Worm (Caenorhabditis elegans): ENCODE data around the gene chil-27.

The chil-27 gene

DNA sequence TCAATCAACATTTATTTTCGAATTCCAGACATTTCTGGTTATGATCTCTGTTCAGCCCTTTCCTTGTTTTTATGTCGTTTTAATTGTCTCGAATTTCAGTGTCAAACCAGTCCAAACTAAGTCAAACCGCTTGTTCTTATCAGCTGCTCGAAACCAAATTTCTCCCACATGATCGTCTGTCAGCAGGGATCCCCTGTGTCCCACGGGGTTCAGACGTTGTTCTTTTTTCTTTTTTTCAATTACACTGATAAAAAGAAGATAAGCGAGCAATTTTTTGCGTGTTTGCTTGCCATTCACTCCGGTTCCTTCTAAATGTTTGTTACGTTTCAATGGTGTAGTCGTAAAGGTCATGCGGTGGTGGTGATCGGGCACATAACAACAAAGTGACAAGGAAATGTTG lies 24.3 kb downstream of the chil-27 start:
- no peak for TF ChIP-seq ceh-18 (tag; optimal IDR thresholded peaks at IDR 0.05)
- no peak for TF ChIP-seq Y22D7AL.16 (tag; optimal IDR thresholded peaks at IDR 0.05)
- TF ChIP-seq hlh-13 (GFP tag; optimal IDR thresholded peaks at IDR 0.05): no peak
- no peak for TF ChIP-seq odd-2 (tag; optimal IDR thresholded peaks at IDR 0.05)
- TF ChIP-seq syd-9 (tag; optimal IDR thresholded peaks at IDR 0.05): no peak

DNA sequence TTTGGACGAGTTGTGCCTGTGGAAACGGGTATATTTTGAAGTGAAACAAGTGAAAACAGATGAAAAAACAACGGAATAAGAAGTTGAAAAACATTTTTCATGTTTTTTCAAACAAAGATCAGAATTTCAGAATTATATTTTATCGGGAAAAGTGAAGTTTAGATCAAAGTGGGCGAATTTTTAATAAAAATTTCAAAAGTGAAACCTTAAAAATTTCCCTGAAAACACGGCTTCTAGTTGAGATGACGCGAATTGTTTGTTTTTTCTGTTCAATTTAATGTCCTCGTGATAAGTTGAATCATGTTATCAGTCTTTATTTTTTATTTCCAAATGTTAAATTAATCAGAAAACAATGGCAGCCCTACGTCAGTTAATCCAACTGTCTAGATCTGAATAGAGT lies 29.5 kb downstream of the chil-27 start, which contains the start of gene gcy-3:
TSS of gene gcy-3 (minus strand) at position 101 of the 400 bp plus-strand sequence.
- TF ChIP-seq ceh-34 (tag; optimal IDR thresholded peaks at IDR 0.05): no peak
- TF ChIP-seq fkh-6 (tag; optimal IDR thresholded peaks at IDR 0.05): no peak
- TF ChIP-seq fax-1 (tag; optimal IDR thresholded peaks at IDR 0.05): no peak
- no peak for TF ChIP-seq K09A11.1 (tag; optimal IDR thresholded peaks at IDR 0.05; ENCODE audit: insufficient read depth)
- no peak for TF ChIP-seq C08G9.2 (tag; optimal IDR thresholded peaks at IDR 0.05)
- no peak for TF ChIP-seq ceh-48 (tag; optimal IDR thresholded peaks at IDR 0.05)
- no peak for TF ChIP-seq F13H6.1 (tag; optimal IDR thresholded peaks at IDR 0.05)
- no peak for TF ChIP-seq sox-2 (GFP tag; IDR thresholded peaks at IDR 0.05)
- TF ChIP-seq madf-2 (tag; optimal IDR thresholded peaks at IDR 0.05): no peak
- TF ChIP-seq ama-1 (optimal IDR thresholded peaks at IDR 0.05): no peak

DNA sequence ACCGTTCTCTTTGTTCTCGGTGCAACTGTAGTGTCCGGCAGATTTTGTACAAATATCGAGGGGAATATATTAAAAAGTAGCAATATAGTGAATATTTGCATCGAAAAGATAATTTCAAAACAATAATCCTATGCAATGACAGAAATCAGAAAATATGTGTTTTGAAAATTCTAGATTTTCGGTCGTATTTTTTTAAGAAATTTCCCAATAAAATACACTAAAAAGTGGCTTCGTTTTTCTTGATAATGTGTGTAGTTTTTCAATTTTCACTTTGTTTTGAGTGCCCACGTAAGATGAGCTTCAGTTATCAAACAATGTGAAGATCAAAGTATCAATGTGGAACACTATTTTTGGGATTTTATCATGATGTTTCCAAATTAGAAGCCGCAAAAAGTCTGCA lies 39.2 kb downstream of the chil-27 start, which contains the start of gene gcy-1:
TSS of gene gcy-1 (minus strand) at position 101 of the 400 bp plus-strand sequence.
- TF ChIP-seq nfya-1 (tag; optimal IDR thresholded peaks at IDR 0.05) (no peak), ceh-34 (tag; optimal IDR thresholded peaks at IDR 0.05) (no peak), rnt-1 (tag; optimal IDR thresholded peaks at IDR 0.05) (no peak), C08G9.2 (tag; optimal IDR thresholded peaks at IDR 0.05) (no peak), unc-3 (GFP tag; conservative IDR thresholded peaks at IDR 0.05) (no peak), unc-3 (tag; optimal IDR thresholded peaks at IDR 0.05) (no peak), nhr-11 (tag; optimal IDR thresholded peaks at IDR 0.05) (no peak), ceh-14 (tag; optimal IDR thresholded peaks at IDR 0.05) (no peak), Y22D7AL.16 (tag; optimal IDR thresholded peaks at IDR 0.05) (no peak), fkh-10 (GFP tag; optimal IDR thresholded peaks at IDR 0.05) (no peak), lim-6 (tag; optimal IDR thresholded peaks at IDR 0.05) (no peak), ceh-31 (tag; optimal IDR thresholded peaks at IDR 0.05) (no peak), fkh-6 (tag; optimal IDR thresholded peaks at IDR 0.05) (no peak), tbx-2 (tag; optimal IDR thresholded peaks at IDR 0.05) (no peak), syd-9 (tag; optimal IDR thresholded peaks at IDR 0.05) (no peak), pax-1 (tag; optimal IDR thresholded peaks at IDR 0.05) (no peak)

DNA sequence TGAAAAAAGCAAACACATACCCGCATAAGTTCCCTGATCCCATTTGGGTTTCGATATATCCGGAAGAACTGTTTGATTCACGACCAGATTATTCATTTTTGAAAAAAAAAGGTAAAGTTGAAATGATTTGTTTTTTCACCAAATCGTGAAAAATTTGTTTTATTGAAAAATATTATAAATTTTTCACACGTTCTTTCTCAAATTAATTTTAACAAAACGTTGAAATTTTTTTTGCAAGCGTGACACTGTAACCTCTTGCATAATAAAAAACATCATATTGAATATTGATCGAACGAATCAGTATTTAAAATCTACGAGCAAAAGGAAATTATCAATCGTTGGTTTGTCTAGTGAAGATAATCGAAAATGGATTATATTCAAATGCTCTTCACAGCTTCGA lies 41.1 kb downstream of the chil-27 start, which contains the start of the genes sfxn-1.1 and AH6.3:
TSS of gene sfxn-1.1 (minus strand) at position 101 of the 400 bp plus-strand sequence.
TSS of gene AH6.3 (plus strand) at position 275 of the 400 bp plus-strand sequence.
- no peak for TF ChIP-seq dmd-4 (tag; optimal IDR thresholded peaks at IDR 0.05; ENCODE audit: borderline replicate concordance)
- no peak for TF ChIP-seq fkh-10 (GFP tag; optimal IDR thresholded peaks at IDR 0.05)
- no peak for TF ChIP-seq C08G9.2 (tag; optimal IDR thresholded peaks at IDR 0.05)
- no peak for TF ChIP-seq rnt-1 (tag; optimal IDR thresholded peaks at IDR 0.05)
- TF ChIP-seq tbx-7 (tag; optimal IDR thresholded peaks at IDR 0.05): no peak
- no peak for TF ChIP-seq hlh-13 (GFP tag; optimal IDR thresholded peaks at IDR 0.05)
- no peak for TF ChIP-seq tbx-2 (tag; optimal IDR thresholded peaks at IDR 0.05)
- TF ChIP-seq C38D4.7 (GFP tag; optimal IDR thresholded peaks at IDR 0.05): no peak
- TF ChIP-seq ceh-45 (GFP tag; IDR thresholded peaks at IDR 0.05): no peak
- no peak for TF ChIP-seq pros-1 (tag; optimal IDR thresholded peaks at IDR 0.05)
- TF ChIP-seq ama-1 (optimal IDR thresholded peaks at IDR 0.05): no peak
- TF ChIP-seq nfya-1 (tag; optimal IDR thresholded peaks at IDR 0.05): no peak
- TF ChIP-seq ets-4 (tag; optimal IDR thresholded peaks at IDR 0.05): no peak
- no peak for TF ChIP-seq ref-2 (tag; optimal IDR thresholded peaks at IDR 0.05)

DNA sequence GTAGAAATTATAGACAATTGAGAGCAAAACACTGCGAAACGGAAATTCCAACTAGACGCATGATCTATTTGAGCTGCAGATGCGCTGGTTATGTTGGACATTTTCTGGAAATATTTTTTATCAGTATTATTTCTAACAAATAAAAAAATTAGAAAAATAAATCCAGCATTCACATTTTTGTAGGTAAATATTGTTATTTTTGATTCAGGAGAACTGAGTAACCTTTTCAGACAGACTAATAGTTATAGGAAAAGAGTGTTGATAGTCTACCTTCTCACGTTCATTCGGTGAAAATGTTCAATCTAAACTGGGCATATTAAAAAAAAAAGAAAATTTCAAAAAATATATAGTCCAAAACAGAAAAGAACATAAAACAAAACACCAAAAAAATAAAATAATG lies 43.9 kb downstream of the chil-27 start, which contains the start of gene sra-1:
TSS of gene sra-1 (minus strand) at position 101 of the 400 bp plus-strand sequence.
- TF ChIP-seq pax-1 (tag; optimal IDR thresholded peaks at IDR 0.05): no peak
- no peak for TF ChIP-seq eyg-1 (tag; optimal IDR thresholded peaks at IDR 0.05)
- no peak for TF ChIP-seq sox-2 (GFP tag; IDR thresholded peaks at IDR 0.05)
- TF ChIP-seq ceh-34 (tag; optimal IDR thresholded peaks at IDR 0.05): no peak
- TF ChIP-seq madf-2 (tag; optimal IDR thresholded peaks at IDR 0.05): no peak
- TF ChIP-seq Y22D7AL.16 (tag; optimal IDR thresholded peaks at IDR 0.05): no peak
- TF ChIP-seq ceh-2 (tag; optimal IDR thresholded peaks at IDR 0.05): no peak
- no peak for TF ChIP-seq pqm-1 (tag; optimal IDR thresholded peaks at IDR 0.05)
- no peak for TF ChIP-seq che-1 (tag; optimal IDR thresholded peaks at IDR 0.05)
- no peak for TF ChIP-seq lin-11 (tag; optimal IDR thresholded peaks at IDR 0.05)
- no peak for TF ChIP-seq ahr-1 (tag; optimal IDR thresholded peaks at IDR 0.05)
- TF ChIP-seq pat-9 (tag; optimal IDR thresholded peaks at IDR 0.05): no peak
- TF ChIP-seq pros-1 (tag; optimal IDR thresholded peaks at IDR 0.05): no peak
- TF ChIP-seq fax-1 (tag; optimal IDR thresholded peaks at IDR 0.05): no peak
- TF ChIP-seq ttx-3 (tag; optimal IDR thresholded peaks at IDR 0.05): no peak
- no peak for TF ChIP-seq hlh-15 (tag; optimal IDR thresholded peaks at IDR 0.05)
- no peak for TF ChIP-seq odd-2 (tag; optimal IDR thresholded peaks at IDR 0.05)
- TF ChIP-seq tbx-7 (tag; optimal IDR thresholded peaks at IDR 0.05): no peak
- no peak for TF ChIP-seq ceh-24 (tag; optimal IDR thresholded peaks at IDR 0.05)
- no peak for TF ChIP-seq elt-2 (tag; optimal IDR thresholded peaks at IDR 0.05)
